Worm (Caenorhabditis elegans): ENCODE results near the gene C31C9.6.

- no peak for TF ChIP-seq gmeb-2 (tag; optimal IDR thresholded peaks at IDR 0.05)
- TF ChIP-seq ama-1 (optimal IDR thresholded peaks at IDR 0.05), result no peak
- no peak for TF ChIP-seq ceh-19 (GFP tag; optimal IDR thresholded peaks at IDR 0.05)
- no peak for TF ChIP-seq sox-2 (GFP tag; IDR thresholded peaks at IDR 0.05)
- TF ChIP-seq nhr-11 (tag; optimal IDR thresholded peaks at IDR 0.05), result no peak
- no peak for TF ChIP-seq pqm-1 (tag; optimal IDR thresholded peaks at IDR 0.05)
- TF ChIP-seq nfya-1 (tag; optimal IDR thresholded peaks at IDR 0.05), result no peak
- no peak for TF ChIP-seq ceh-45 (GFP tag; IDR thresholded peaks at IDR 0.05)
- TF ChIP-seq ahr-1 (tag; optimal IDR thresholded peaks at IDR 0.05), result no peak
- TF ChIP-seq dmd-4 (tag; optimal IDR thresholded peaks at IDR 0.05; ENCODE audit: borderline replicate concordance), result no peak
- no peak for TF ChIP-seq che-1 (tag; optimal IDR thresholded peaks at IDR 0.05)
- TF ChIP-seq rnt-1 (tag; optimal IDR thresholded peaks at IDR 0.05), result no peak
Measured at ce11 chrII:13616000-13616399, 45.9 kb downstream of the C31C9.6 start, which contains the start of gene gst-14.

Data from whole organism, late embryonic.